Worm (Caenorhabditis elegans): Measurements from ENCODE around the gene gly-20.

gly-20 gene

DNA sequence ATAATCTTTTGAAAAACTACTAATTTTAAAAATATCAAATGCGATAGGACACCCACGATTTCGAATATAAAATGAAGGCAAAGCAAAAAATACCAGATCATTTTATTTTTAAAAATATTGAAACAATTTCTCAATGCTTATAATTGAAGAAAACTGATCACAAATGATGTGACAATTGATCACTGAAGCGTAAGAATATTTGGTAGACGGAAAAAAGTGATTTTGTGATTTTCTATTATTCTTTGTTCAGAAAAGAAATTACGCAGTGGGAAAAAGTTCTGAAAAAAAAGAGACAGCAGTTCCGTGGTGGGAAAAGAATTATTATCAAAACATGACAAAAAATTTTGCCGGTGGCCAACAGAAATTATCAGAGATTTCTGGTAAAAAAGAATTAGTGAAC is 16.3 kb downstream of the gly-20 start, which contains the start of gene T03F7.5:
Gene T03F7.5, minus strand, starts transcription at position 101 of the 400 bp plus-strand sequence.
- TF ChIP-seq somi-1 (GFP tag; optimal IDR thresholded peaks at IDR 0.05) (no peak), rec-8 (tag; optimal IDR thresholded peaks at IDR 0.05) (no peak), mel-28 (tag; optimal IDR thresholded peaks at IDR 0.05; ENCODE audit: borderline replicate concordance) (no peak), ceh-27 (GFP tag; optimal IDR thresholded peaks at IDR 0.05) (no peak), hmg-1.2 (GFP tag; IDR thresholded peaks at IDR 0.05) (no peak), F37B4.10 (GFP tag; IDR thresholded peaks at IDR 0.05) (no peak), F52B5.7 (tag; optimal IDR thresholded peaks at IDR 0.05) (no peak), him-1 (tag; optimal IDR thresholded peaks at IDR 0.05) (no peak), rpc-1 (optimal IDR thresholded peaks at IDR 0.05) (no peak), rpc-1 (tag; optimal IDR thresholded peaks at IDR 0.05) (no peak), lag-1 (GFP tag; IDR thresholded peaks at IDR 0.05) (no peak), lsy-27 (tag; optimal IDR thresholded peaks at IDR 0.05; ENCODE audit: borderline replicate concordance, insufficient read depth) (no peak), dox-1 (GFP tag; IDR thresholded peaks at IDR 0.05) (no peak), cebp-1 (GFP tag; IDR thresholded peaks at IDR 0.05) (no peak), cebp-1 (tag; optimal IDR thresholded peaks at IDR 0.05) (no peak), lin-26 (GFP tag; IDR thresholded peaks at IDR 0.05) (no peak), ZK185.1 (tag; optimal IDR thresholded peaks at IDR 0.05; ENCODE audit: poor library complexity, severe bottlenecking) (no peak), nfya-1 (tag; optimal IDR thresholded peaks at IDR 0.05; ENCODE audit: borderline replicate concordance, insufficient read depth) (no peak), C17E4.6 (GFP tag; IDR thresholded peaks at IDR 0.05) (no peak)

DNA sequence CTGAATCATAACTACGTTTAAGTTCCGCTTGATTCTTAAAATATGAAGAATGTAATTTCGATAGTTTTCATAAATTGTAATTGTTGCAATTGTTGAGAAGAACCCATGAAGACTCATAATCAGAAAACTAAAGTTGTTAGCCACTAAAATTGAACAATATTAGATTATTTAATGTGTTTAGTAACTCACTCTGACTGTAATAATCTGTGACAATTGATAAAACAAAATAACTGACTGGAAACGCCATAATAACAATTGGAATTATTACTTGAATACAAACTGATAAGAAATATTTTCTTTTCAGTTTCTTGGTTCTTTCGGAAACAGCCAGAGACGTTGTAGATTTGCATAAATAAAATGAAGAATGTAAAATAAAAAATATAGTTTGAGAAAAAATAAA is 17.0 kb downstream of the gly-20 start:
- no peak for TF ChIP-seq F39B2.1 (GFP tag; IDR thresholded peaks at IDR 0.05)
- no peak for TF ChIP-seq nfyb-1 (GFP tag; IDR thresholded peaks at IDR 0.05)
- TF ChIP-seq bed-2 (GFP tag; IDR thresholded peaks at IDR 0.05) = no peak
- no peak for TF ChIP-seq T26A5.8 (tag; optimal IDR thresholded peaks at IDR 0.05)
- TF ChIP-seq athp-1 (tag; optimal IDR thresholded peaks at IDR 0.05) = no peak
- TF ChIP-seq lin-26 (GFP tag; IDR thresholded peaks at IDR 0.05) = no peak
- no peak for TF ChIP-seq Y56A3A.18 (GFP tag; IDR thresholded peaks at IDR 0.05)
- TF ChIP-seq D2030.7 (GFP tag; IDR thresholded peaks at IDR 0.05) = no peak
- no peak for TF ChIP-seq ekl-4 (GFP tag; IDR thresholded peaks at IDR 0.05)
- TF ChIP-seq ccch-3 (GFP tag; optimal IDR thresholded peaks at IDR 0.05) = no peak
- no peak for TF ChIP-seq K11D2.4 (GFP tag; IDR thresholded peaks at IDR 0.05)
- TF ChIP-seq madf-3 (GFP tag; IDR thresholded peaks at IDR 0.05) = no peak
- no peak for TF ChIP-seq repo-1 (tag; optimal IDR thresholded peaks at IDR 0.05)

DNA sequence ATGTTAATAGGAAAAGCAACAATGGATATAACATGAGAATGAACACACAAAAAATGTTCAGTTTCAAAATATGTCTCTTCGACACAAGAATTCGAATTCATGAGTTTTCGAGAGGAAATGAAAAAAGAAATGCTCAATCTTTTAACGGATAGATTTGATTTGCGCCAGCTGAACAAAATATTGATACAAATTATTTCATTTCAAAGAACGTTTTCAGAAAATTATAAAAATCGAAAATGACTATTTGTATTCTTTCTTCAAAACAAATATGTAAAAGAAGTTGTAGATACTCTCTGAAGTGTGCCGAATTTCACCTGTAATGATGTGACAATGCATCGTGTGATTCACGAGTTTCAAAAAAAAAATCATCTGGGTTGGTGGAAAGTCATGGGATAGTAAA is 18.2 kb downstream of the gly-20 start, which contains the start of gene srh-47:
Gene srh-47, minus strand, starts transcription at position 101 of the 400 bp plus-strand sequence.
- TF ChIP-seq F49E8.2 (tag; optimal IDR thresholded peaks at IDR 0.05; ENCODE audit: insufficient read depth) (no peak), aptf-3 (GFP tag; IDR thresholded peaks at IDR 0.05) (no peak), lsl-1 (GFP tag; optimal IDR thresholded peaks at IDR 0.05) (no peak), lag-1 (GFP tag; IDR thresholded peaks at IDR 0.05) (no peak), ccch-3 (GFP tag; optimal IDR thresholded peaks at IDR 0.05) (no peak), egl-44 (GFP tag; IDR thresholded peaks at IDR 0.05) (no peak), F57A8.1 (GFP tag; optimal IDR thresholded peaks at IDR 0.05) (no peak), ceh-27 (GFP tag; optimal IDR thresholded peaks at IDR 0.05) (no peak), die-1 (tag; optimal IDR thresholded peaks at IDR 0.05) (no peak)
